Fruit fly (Drosophila melanogaster): ENCODE data around the gene betaTub85D.

Gene betaTub85D

DNA sequence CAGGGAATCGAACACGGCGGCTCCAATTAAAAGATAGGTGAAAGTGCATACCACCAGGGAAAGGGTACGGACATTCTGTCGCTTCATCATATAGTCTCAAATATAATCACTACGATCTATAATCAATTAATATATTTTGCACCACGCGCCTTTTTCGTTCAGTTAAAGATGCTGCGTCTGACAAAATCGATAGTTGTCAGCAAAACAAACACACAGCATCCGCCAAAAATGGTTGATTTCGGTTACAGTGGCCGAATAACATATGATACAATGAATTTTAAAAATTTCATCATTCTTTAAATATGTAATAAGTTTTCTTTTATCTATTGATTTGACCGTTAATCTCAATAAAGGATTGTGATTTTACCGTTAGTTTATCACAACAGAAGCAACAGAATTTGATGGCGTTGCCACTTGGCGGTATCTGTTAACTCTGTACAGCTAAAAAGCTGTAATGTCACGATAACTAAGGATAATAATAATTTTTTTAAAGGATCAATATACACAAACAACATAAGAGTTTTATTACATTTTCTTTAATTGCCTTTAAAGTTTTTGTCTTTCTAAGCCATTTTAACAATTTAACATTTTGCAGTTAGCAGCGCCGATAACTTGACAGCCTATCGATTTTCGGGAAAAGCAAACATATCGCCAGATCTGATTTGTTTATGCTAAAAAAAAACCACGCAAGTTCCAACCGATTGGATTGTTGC is 2.0 kb upstream of the betaTub85D start, which contains the start of the genes Task7 and alpha-Man-IIa (continued):
- TF ChIP-seq ab (GFP tag; optimal IDR thresholded peaks at IDR 0.05) (no peak), CG10431 (GFP tag; optimal IDR thresholded peaks at IDR 0.05) (no peak), CG3995 (GFP tag; optimal IDR thresholded peaks at IDR 0.05) (peak; percentile 47), YL-1 (GFP tag; optimal IDR thresholded peaks at IDR 0.05) (peak; percentile 30), CG1024 (GFP tag; IDR thresholded peaks at IDR 0.05) (no peak), Rx (GFP tag; IDR thresholded peaks at IDR 0.05) (no peak), CG34224 (GFP tag; IDR thresholded peaks at IDR 0.05; ENCODE audit: partially characterized antibody) (peak; percentile 47; the same call in 1 of the 3 replicates), sens-2 (GFP tag; IDR thresholded peaks at IDR 0.05) (no peak), Dll (GFP tag; IDR thresholded peaks at IDR 0.05; ENCODE audit: partially characterized antibody) (peak; percentile 74; the same call in 3 of the 4 replicates), wek (GFP tag; optimal IDR thresholded peaks at IDR 0.05) (no peak), Aef1 (GFP tag; IDR thresholded peaks at IDR 0.05) (no peak), CG17912 (GFP tag; optimal IDR thresholded peaks at IDR 0.05) (no peak), CG7357 (GFP tag; IDR thresholded peaks at IDR 0.05) (no peak), pum (GFP tag; optimal IDR thresholded peaks at IDR 0.05) (no peak), CG12104 (GFP tag; optimal IDR thresholded peaks at IDR 0.05) (no peak), CHES-1-like (GFP tag; optimal IDR thresholded peaks at IDR 0.05) (no peak), onecut (GFP tag; IDR thresholded peaks at IDR 0.05) (peak; percentile 94), CG32772 (GFP tag; IDR thresholded peaks at IDR 0.05) (no peak), CG2116 (GFP tag; optimal IDR thresholded peaks at IDR 0.05) (peak; percentile 66), CG14441 (GFP tag; IDR thresholded peaks at IDR 0.05) (no peak), Vsx1 (GFP tag; optimal IDR thresholded peaks at IDR 0.05) (no peak), Xrp1 (GFP tag; IDR thresholded peaks at IDR 0.05) (no peak), CG8478 (optimal IDR thresholded peaks at IDR 0.05) (no peak), cwo (GFP tag; optimal IDR thresholded peaks at IDR 0.05) (no peak), gt (GFP tag; IDR thresholded peaks at IDR 0.05) (no peak), cas (GFP tag; IDR thresholded peaks at IDR 0.05) (no peak), Myb (GFP tag; optimal IDR thresholded peaks at IDR 0.05) (peak; percentile 70), CG12659 (GFP tag; optimal IDR thresholded peaks at IDR 0.05) (peak; percentile 12), sqz (GFP tag; optimal IDR thresholded peaks at IDR 0.05) (peak; percentile 71), Deaf1 (tag; optimal IDR thresholded peaks at IDR 0.05) (no peak), Bgb (GFP tag; IDR thresholded peaks at IDR 0.05; ENCODE audit: partially characterized antibody) (0 out of 2 replicates have a peak, but pooled peaks have one; percentile 31), CG16813 (GFP tag; IDR thresholded peaks at IDR 0.05; ENCODE audit: partially characterized antibody) (0 out of 3 replicates have a peak, but pooled peaks have one; percentile 7), unc-4 (GFP tag; IDR thresholded peaks at IDR 0.05; ENCODE audit: partially characterized antibody) (peak; percentile 49; the same call in 1 of the 2 replicates), Fer2 (tag; optimal IDR thresholded peaks at IDR 0.05) (no peak), MBD-R2 (GFP tag; IDR thresholded peaks at IDR 0.05) (peak; percentile 65), az2 (GFP tag; optimal IDR thresholded peaks at IDR 0.05) (no peak), Gug (GFP tag; IDR thresholded peaks at IDR 0.05) (no peak), CG7271 (tag; optimal IDR thresholded peaks at IDR 0.05) (no peak), CG4360 (GFP tag; IDR thresholded peaks at IDR 0.05) (no peak), Scr (GFP tag; IDR thresholded peaks at IDR 0.05; ENCODE audit: partially characterized antibody) (peak; percentile 55), Lhr (GFP tag; optimal IDR thresholded peaks at IDR 0.05) (no peak), CG10959 (GFP tag; IDR thresholded peaks at IDR 0.05) (no peak), Spps (tag; optimal IDR thresholded peaks at IDR 0.05) (no peak), C15 (GFP tag; IDR thresholded peaks at IDR 0.05) (no peak), CG4854 (GFP tag; optimal IDR thresholded peaks at IDR 0.05) (no peak), sna (GFP tag; IDR thresholded peaks at IDR 0.05; ENCODE audit: partially characterized antibody) (0 out of 2 replicates have a peak, but pooled peaks have one; percentile 26), CG10267 (tag; optimal IDR thresholded peaks at IDR 0.05) (peak; percentile 42), dpn (GFP tag; optimal IDR thresholded peaks at IDR 0.05) (no peak), CG16779 (GFP tag; IDR thresholded peaks at IDR 0.05) (no peak), CG10462 (GFP tag; optimal IDR thresholded peaks at IDR 0.05) (peak; percentile 50)

Measured in whole organism, embryonic.